Fruit fly (Drosophila melanogaster): ENCODE data around the gene CG9109.

DNA sequence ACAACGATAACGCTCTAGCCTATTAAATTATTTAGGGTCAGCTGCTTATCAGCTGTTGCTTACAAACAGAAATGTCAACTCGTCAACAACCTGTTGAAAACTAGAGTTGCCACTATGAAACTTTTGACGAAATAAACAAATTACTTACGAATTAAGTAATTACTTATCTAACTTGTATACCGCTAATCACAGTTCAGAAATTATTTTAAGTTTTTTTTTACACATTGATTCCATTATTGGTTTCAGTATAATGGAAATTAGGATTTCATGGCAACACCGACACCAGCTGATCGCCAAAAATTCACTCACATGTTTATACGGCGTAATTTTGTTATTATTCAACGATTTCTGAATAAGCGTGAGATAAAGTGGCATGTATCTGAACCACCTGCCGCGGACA, 3.6 kb upstream of the CG9109 start, which contains the start of the genes CG9117 and CG31643:
- no peak for TF ChIP-seq CG18262 (tag; optimal IDR thresholded peaks at IDR 0.05)
- TF ChIP-seq run (tag; optimal IDR thresholded peaks at IDR 0.05) = no peak
- TF ChIP-seq z (GFP tag; IDR thresholded peaks at IDR 0.05) = no peak
